Worm (Caenorhabditis elegans): ENCODE data around the gene pitp-1.

DNA sequence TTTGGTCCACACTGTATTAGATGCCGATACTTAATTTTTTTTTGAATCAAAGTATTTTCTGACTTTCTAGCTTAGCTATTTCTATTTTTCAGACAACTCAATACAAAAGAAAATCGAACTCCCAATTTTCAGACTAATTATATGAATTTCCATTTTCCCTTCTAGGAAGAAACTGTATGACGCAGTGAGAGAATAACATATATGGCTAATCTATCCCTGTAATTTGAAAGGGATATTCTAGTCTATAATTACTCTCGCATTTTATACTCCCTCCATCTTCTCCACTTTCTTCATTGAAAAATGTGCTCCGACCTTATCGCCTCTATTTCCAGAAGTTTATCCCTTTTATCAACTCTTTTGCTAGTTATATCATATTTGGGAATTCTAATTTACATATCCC lies 23.8 kb upstream of the pitp-1 start, which contains the start of gene C54C6.4:
- TF ChIP-seq unc-62 (GFP tag; optimal IDR thresholded peaks at IDR 0.05) (no peak), madf-6 (GFP tag; IDR thresholded peaks at IDR 0.05) (no peak), nhr-120 (GFP tag; IDR thresholded peaks at IDR 0.05) (no peak), rec-8 (tag; optimal IDR thresholded peaks at IDR 0.05) (no peak), nhr-90 (tag; optimal IDR thresholded peaks at IDR 0.05) (no peak), unc-130 (GFP tag; optimal IDR thresholded peaks at IDR 0.05) (no peak), ZK185.1 (tag; optimal IDR thresholded peaks at IDR 0.05; ENCODE audit: poor library complexity, severe bottlenecking) (no peak), F37B4.10 (GFP tag; IDR thresholded peaks at IDR 0.05) (no peak), Y79H2A.3 (GFP tag; conservative IDR thresholded peaks at IDR 0.05) (no peak)
